Worm (Caenorhabditis elegans): ENCODE measurements around the gene srg-15.

The srg-15 gene

DNA sequence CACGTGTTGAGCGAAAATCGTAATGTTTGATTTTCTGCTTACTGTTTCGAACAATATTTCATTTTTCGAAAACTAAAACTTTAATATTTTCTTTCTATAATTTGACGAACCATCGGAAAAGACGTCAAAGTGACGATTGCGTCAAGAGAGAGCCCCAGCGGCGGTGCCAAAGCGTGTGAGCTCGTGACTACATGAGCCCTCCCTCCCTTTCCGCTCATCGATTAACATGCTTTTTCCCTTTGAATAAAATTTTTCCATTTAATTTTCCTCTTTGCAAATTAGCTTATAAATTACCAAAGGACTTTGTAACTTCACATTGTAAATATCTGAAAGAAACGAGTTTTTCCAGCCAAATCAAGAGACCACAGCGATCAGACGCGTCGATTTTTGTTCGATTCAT, 32.8 kb upstream of the srg-15 start:
- TF ChIP-seq nhr-76 (tag; optimal IDR thresholded peaks at IDR 0.05) (no peak), irx-1 (tag; optimal IDR thresholded peaks at IDR 0.05) (no peak), ztf-11 (tag; optimal IDR thresholded peaks at IDR 0.05) (no peak), lsy-2 (tag; optimal IDR thresholded peaks at IDR 0.05) (peak; percentile 21 to 40), egl-27 (tag; optimal IDR thresholded peaks at IDR 0.05) (no peak), lin-14 (GFP tag; optimal IDR thresholded peaks at IDR 0.05) (peak; percentile 57), efl-1 (optimal IDR thresholded peaks at IDR 0.05) (peak in 1 of 2 experiments; percentile 29), efl-1 (GFP tag; optimal IDR thresholded peaks at IDR 0.05 in 1 of 2) (peak in 1 of 2 experiments; percentile 5), unc-30 (tag; optimal IDR thresholded peaks at IDR 0.05) (no peak), rnt-1 (tag; optimal IDR thresholded peaks at IDR 0.05) (peak; percentile 29), fos-1 (tag; optimal IDR thresholded peaks at IDR 0.05) (no peak), dpl-1 (GFP tag; optimal IDR thresholded peaks at IDR 0.05) (peak in 1 of 3 experiments; percentile 41), ceh-88 (GFP tag; IDR thresholded peaks at IDR 0.05) (no peak), fkh-8 (tag; optimal IDR thresholded peaks at IDR 0.05) (peak; percentile 59), elt-2 (tag; optimal IDR thresholded peaks at IDR 0.05) (no peak), ceh-82 (tag; optimal IDR thresholded peaks at IDR 0.05) (peak in 1 of 3 experiments; percentile 10)

- TF ChIP-seq F16B12.6 (tag; optimal IDR thresholded peaks at IDR 0.05) (no peak), unc-30 (tag; optimal IDR thresholded peaks at IDR 0.05) (no peak), hpl-2 (GFP tag; optimal IDR thresholded peaks at IDR 0.05) (no peak), nhr-85 (tag) (peak; percentile 100), C34B4.2 (tag; optimal IDR thresholded peaks at IDR 0.05) (no peak), ztf-11 (tag; optimal IDR thresholded peaks at IDR 0.05) (no peak), nhr-71 (tag; optimal IDR thresholded peaks at IDR 0.05) (peak; percentile 94), egl-13 (tag; optimal IDR thresholded peaks at IDR 0.05) (no peak), sox-4 (tag; optimal IDR thresholded peaks at IDR 0.05) (no peak), tlp-1 (tag; optimal IDR thresholded peaks at IDR 0.05) (no peak), dsc-1 (tag; optimal IDR thresholded peaks at IDR 0.05) (no peak), hlh-17 (GFP tag; optimal IDR thresholded peaks at IDR 0.05; ENCODE audit: borderline replicate concordance) (no peak), grh-1 (GFP tag; IDR thresholded peaks at IDR 0.05) (peak; percentile 84), mdl-1 (tag; optimal IDR thresholded peaks at IDR 0.05) (peak in 1 of 2 experiments; percentile 97), vab-15 (tag; optimal IDR thresholded peaks at IDR 0.05) (peak; percentile 6), egl-27 (tag; optimal IDR thresholded peaks at IDR 0.05) (no peak), lin-13 (GFP tag; optimal IDR thresholded peaks at IDR 0.05) (peak; percentile 53), nhr-20 (tag; optimal IDR thresholded peaks at IDR 0.05) (peak; percentile 97), lin-35 (GFP tag; optimal IDR thresholded peaks at IDR 0.05) (peak in 1 of 2 experiments; percentile 81), mep-1 (tag; optimal IDR thresholded peaks at IDR 0.05) (peak; percentile 79), unc-86 (tag; optimal IDR thresholded peaks at IDR 0.05) (no peak), isw-1 (GFP tag; IDR thresholded peaks at IDR 0.05) (no peak), ceh-82 (tag; optimal IDR thresholded peaks at IDR 0.05) (no peak), sup-37 (GFP tag; optimal IDR thresholded peaks at IDR 0.05) (no peak), ets-5 (GFP tag; IDR thresholded peaks at IDR 0.05) (no peak), efl-3 (GFP tag; optimal IDR thresholded peaks at IDR 0.05) (no peak), nhr-84 (tag; optimal IDR thresholded peaks at IDR 0.05) (no peak), swsn-7 (tag; optimal IDR thresholded peaks at IDR 0.05) (peak; percentile 16), lin-14 (GFP tag; optimal IDR thresholded peaks at IDR 0.05) (peak; percentile 91), fkh-8 (tag; optimal IDR thresholded peaks at IDR 0.05) (no peak), tbx-2 (tag; optimal IDR thresholded peaks at IDR 0.05) (peak; percentile 79), ztf-4 (tag; optimal IDR thresholded peaks at IDR 0.05) (peak; percentile 55), irx-1 (tag; optimal IDR thresholded peaks at IDR 0.05) (no peak), xbp-1 (tag; optimal IDR thresholded peaks at IDR 0.05) (peak; percentile 58), unc-98 (GFP tag; IDR thresholded peaks at IDR 0.05) (no peak), nhr-28 (tag; optimal IDR thresholded peaks at IDR 0.05) (no peak), zag-1 (tag; optimal IDR thresholded peaks at IDR 0.05) (no peak), fkh-10 (GFP tag; optimal IDR thresholded peaks at IDR 0.05) (no peak), aha-1 (tag; optimal IDR thresholded peaks at IDR 0.05) (no peak), C16A3.4 (tag; optimal IDR thresholded peaks at IDR 0.05) (peak; percentile 55), nhr-11 (tag; optimal IDR thresholded peaks at IDR 0.05) (peak; percentile 70)
Measured at ce11 chrII:8742006-8742847, 32.0 kb upstream of the srg-15 start.
